Worm (Caenorhabditis elegans): Measurements from ENCODE around the gene F42G4.2.
"Not testable (repeated sequence)": the region's sequence is repeated elsewhere in the genome, so short reads cannot be mapped to it uniquely, and the experiment has no call there.

The F42G4.2 gene

ce11 chrII:13030567-13031188 lies 17.0 kb upstream of the F42G4.2 start:
- TF ChIP-seq aly-1 (tag; optimal IDR thresholded peaks at IDR 0.05) (no peak), sea-1 (GFP tag; conservative IDR thresholded peaks at IDR 0.05) (no peak), pes-1 (GFP tag; IDR thresholded peaks at IDR 0.05) (no peak), B0310.2 (tag; optimal IDR thresholded peaks at IDR 0.05) (no peak), scrt-1 (GFP tag; IDR thresholded peaks at IDR 0.05) (no peak), hmbx-1 (tag; optimal IDR thresholded peaks at IDR 0.05) (no peak), flt-1 (GFP tag; IDR thresholded peaks at IDR 0.05) (no peak), ceh-13 (GFP tag; optimal IDR thresholded peaks at IDR 0.05) (no peak), tbx-11 (GFP tag; IDR thresholded peaks at IDR 0.05) (no peak), hmg-4 (GFP tag; optimal IDR thresholded peaks at IDR 0.05) (no peak), tra-4 (tag; optimal IDR thresholded peaks at IDR 0.05) (no peak), ets-7 (tag; optimal IDR thresholded peaks at IDR 0.05) (no peak), hnd-1 (tag; optimal IDR thresholded peaks at IDR 0.05) (no peak), F13C5.2 (tag; optimal IDR thresholded peaks at IDR 0.05) (no peak), tbx-37 (GFP tag; conservative IDR thresholded peaks at IDR 0.05) (no peak), ceh-36 (tag; optimal IDR thresholded peaks at IDR 0.05) (no peak), ama-1 (optimal IDR thresholded peaks at IDR 0.05) (no peak)

ce11 chrII:13031649-13032191 lies 16.0 kb upstream of the F42G4.2 start, which contains the start of gene F18A11.2:
TSS of gene F18A11.2 (plus strand) at chrII:13031699.
- not testable (repeated sequence) for TF ChIP-seq tbx-11 (GFP tag; IDR thresholded peaks at IDR 0.05); ets-7 (tag; optimal IDR thresholded peaks at IDR 0.05); ceh-13 (GFP tag; optimal IDR thresholded peaks at IDR 0.05)

DNA sequence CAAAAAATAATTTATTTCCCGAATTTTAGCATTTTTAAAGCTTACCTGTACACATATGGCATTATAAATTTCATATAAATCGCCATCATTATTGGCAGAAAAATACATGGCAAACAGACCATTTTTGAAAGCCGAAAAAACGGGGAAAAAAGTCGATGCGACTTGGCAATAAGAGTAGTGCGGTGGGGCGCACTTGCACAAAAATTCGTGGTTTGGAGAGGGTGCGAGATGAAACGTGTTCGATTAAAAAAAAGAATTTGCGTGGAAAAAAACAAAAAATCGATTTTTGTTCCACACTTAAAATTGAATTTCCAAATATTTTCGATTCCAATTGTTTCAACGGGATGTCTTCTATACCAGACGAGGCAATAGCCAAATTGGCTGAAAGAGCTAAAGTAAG lies 11.0 kb upstream of the F42G4.2 start, which contains the start of gene F18A11.3:
Gene F18A11.3 (minus strand): TSS at position 125 of the 400 bp plus-strand sequence.
- TF ChIP-seq F13C5.2 (tag; optimal IDR thresholded peaks at IDR 0.05) (no peak), tra-4 (tag; optimal IDR thresholded peaks at IDR 0.05) (no peak), ama-1 (optimal IDR thresholded peaks at IDR 0.05) (no peak), flt-1 (GFP tag; IDR thresholded peaks at IDR 0.05) (no peak), hmg-4 (GFP tag; optimal IDR thresholded peaks at IDR 0.05) (no peak), hmbx-1 (tag; optimal IDR thresholded peaks at IDR 0.05) (no peak), tbx-11 (GFP tag; IDR thresholded peaks at IDR 0.05) (no peak), hnd-1 (tag; optimal IDR thresholded peaks at IDR 0.05) (no peak), ets-7 (tag; optimal IDR thresholded peaks at IDR 0.05) (no peak), aly-1 (tag; optimal IDR thresholded peaks at IDR 0.05) (no peak), B0310.2 (tag; optimal IDR thresholded peaks at IDR 0.05) (no peak), tbx-37 (GFP tag; conservative IDR thresholded peaks at IDR 0.05) (no peak), ceh-36 (tag; optimal IDR thresholded peaks at IDR 0.05) (no peak), ceh-13 (GFP tag; optimal IDR thresholded peaks at IDR 0.05) (no peak), pes-1 (GFP tag; IDR thresholded peaks at IDR 0.05) (no peak)

DNA sequence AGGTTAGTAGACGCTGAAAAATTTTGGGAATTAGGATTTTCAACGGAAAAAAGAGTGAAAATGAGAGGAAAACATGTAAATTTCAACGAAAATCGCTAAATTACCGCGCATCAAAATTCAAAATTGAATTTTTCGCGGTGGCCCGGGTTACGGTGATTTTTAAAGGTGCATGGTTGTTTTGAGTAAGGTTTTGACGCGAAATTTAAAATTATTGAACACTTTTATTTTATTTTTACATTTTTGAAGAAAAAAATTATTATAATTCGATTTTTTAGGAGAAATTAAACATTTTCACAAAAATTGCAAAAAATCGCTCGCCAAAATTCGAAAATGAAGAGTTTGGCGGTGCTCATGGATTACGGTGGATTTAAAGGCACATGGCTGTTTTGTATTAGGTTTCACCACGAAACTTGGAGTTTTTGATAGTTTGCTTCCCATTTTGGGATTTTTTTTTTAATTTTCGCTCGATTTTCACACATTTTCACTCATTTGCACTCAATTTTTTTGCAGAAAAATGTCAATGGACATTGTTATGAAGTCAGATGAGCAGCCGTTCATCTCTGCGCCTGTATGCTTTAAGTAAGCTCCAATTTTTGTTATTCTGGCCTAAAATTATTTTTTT lies 4.2 kb upstream of the F42G4.2 start, which contains the start of gene puf-6:
Gene puf-6 (minus strand): TSS at position 13 of the 622 bp plus-strand sequence.
- TF ChIP-seq flt-1 (GFP tag; IDR thresholded peaks at IDR 0.05); B0310.2 (tag; optimal IDR thresholded peaks at IDR 0.05); hmbx-1 (tag; optimal IDR thresholded peaks at IDR 0.05): not testable (repeated sequence)

DNA sequence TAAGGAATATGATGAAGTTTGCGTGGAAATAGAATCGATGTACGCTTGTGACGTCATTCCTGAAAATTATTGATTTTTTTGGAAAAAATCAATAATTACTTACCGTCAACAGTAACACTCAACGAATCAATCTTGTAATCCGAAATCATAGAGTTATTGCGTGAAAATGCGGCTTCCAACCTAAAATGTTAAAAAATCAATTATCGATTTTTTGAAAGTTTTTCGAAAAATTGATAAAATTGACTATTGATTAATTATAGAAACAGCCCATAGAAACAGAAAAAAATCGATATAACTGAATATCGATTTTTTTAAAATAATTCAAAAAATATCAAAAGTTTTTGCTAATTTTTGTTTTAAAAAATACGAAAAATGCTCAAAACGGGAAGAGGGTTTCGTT lies 603 bp upstream of the F42G4.2 start, which contains the start of gene F42G4.7:
Gene F42G4.7 (minus strand): TSS at position 185 of the 400 bp plus-strand sequence.
- not testable (repeated sequence) for TF ChIP-seq ama-1 (optimal IDR thresholded peaks at IDR 0.05); aly-1 (tag; optimal IDR thresholded peaks at IDR 0.05); B0310.2 (tag; optimal IDR thresholded peaks at IDR 0.05)

DNA sequence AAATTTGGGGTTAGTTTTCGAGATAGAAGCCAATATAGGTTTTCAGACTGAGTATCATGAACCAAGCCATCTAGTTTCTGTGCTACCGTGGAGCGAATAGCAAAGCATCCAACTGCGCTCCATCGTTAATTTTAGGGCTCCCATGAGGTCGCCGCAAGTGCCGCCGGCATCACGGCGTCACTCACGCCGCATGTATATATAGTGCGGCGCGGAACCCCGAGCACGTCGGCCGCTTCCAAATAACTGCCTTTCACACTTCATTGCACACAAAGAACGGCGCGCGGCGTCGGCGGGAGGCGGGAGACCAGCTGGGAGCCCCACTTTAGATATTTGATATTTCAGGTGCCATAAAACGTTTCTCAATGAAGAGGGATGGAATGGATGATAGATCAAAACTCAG lies 2.3 kb downstream of the F42G4.2 start:
- TF ChIP-seq ceh-36 (tag; optimal IDR thresholded peaks at IDR 0.05) (no peak), ama-1 (optimal IDR thresholded peaks at IDR 0.05) (no peak), ceh-13 (GFP tag; optimal IDR thresholded peaks at IDR 0.05) (no peak), tbx-37 (GFP tag; conservative IDR thresholded peaks at IDR 0.05) (no peak), hmbx-1 (tag; optimal IDR thresholded peaks at IDR 0.05) (no peak), hmg-4 (GFP tag; optimal IDR thresholded peaks at IDR 0.05) (no peak), aly-1 (tag; optimal IDR thresholded peaks at IDR 0.05) (no peak), ets-7 (tag; optimal IDR thresholded peaks at IDR 0.05) (no peak), F13C5.2 (tag; optimal IDR thresholded peaks at IDR 0.05) (no peak), tra-4 (tag; optimal IDR thresholded peaks at IDR 0.05) (no peak)

DNA sequence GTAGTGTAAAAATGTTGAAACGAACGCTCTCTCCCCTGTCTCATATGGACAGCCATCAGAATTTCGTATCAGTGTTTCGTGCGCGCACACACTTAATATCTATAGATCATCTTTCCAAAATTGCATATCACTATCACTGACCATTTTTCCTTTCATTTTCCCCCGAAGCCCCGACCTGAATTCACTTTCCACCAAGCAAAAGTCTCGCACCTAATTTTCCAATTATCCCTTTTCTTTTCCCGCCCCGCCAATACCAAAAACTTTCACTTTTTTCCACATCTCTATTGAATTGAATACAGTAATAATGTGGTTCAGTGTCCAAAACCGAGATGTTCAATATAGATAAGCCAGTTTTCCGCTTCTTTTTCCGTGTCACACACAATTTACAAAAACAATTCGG lies 5.7 kb downstream of the F42G4.2 start:
- TF ChIP-seq hmg-4 (GFP tag; optimal IDR thresholded peaks at IDR 0.05) (no peak), ama-1 (optimal IDR thresholded peaks at IDR 0.05) (no peak), tra-4 (tag; optimal IDR thresholded peaks at IDR 0.05) (no peak), flt-1 (GFP tag; IDR thresholded peaks at IDR 0.05) (no peak), aly-1 (tag; optimal IDR thresholded peaks at IDR 0.05) (no peak), ets-7 (tag; optimal IDR thresholded peaks at IDR 0.05) (no peak), hnd-1 (tag; optimal IDR thresholded peaks at IDR 0.05) (no peak), tbx-37 (GFP tag; conservative IDR thresholded peaks at IDR 0.05) (no peak), tbx-11 (GFP tag; IDR thresholded peaks at IDR 0.05) (no peak), sea-1 (GFP tag; conservative IDR thresholded peaks at IDR 0.05) (no peak), F13C5.2 (tag; optimal IDR thresholded peaks at IDR 0.05) (no peak), scrt-1 (GFP tag; IDR thresholded peaks at IDR 0.05) (no peak), hmbx-1 (tag; optimal IDR thresholded peaks at IDR 0.05) (no peak), pes-1 (GFP tag; IDR thresholded peaks at IDR 0.05) (no peak), ceh-36 (tag; optimal IDR thresholded peaks at IDR 0.05) (no peak), B0310.2 (tag; optimal IDR thresholded peaks at IDR 0.05) (no peak), ceh-13 (GFP tag; optimal IDR thresholded peaks at IDR 0.05) (no peak)

All from whole organism, early embryonic.